Worm (Caenorhabditis elegans) whole organism, midembryonic: ENCODE measurements around the gene bgal-1.

Experiments used
- T22C8.4 ChIP-seq: fragments of 200-800 bp; sonication (Bioruptor generic); IDR thresholded peaks from 2 replicates; pipeline ENCODE4 v1.3.6; 2022; ENCODE audit warnings: missing genetic modification characterization, missing compliant biosample characterization
- cog-1 ChIP-seq: sonication (generic microtip); optimal IDR thresholded peaks from 2 replicates; lab custom pipeline; 2016; ENCODE audit warnings: missing genetic modification characterization, missing compliant biosample characterization
- flt-1 ChIP-seq: fragments of 200-800 bp; sonication (Bioruptor generic); IDR thresholded peaks from 2 replicates; pipeline ENCODE4 v1.3.6; 2022; ENCODE audit warnings: missing genetic modification characterization, missing compliant biosample characterization
- klf-2 ChIP-seq: fragments of 200-800 bp; sonication (Bioruptor generic); conservative IDR thresholded peaks from 2 replicates; pipeline ENCODE4 v1.3.6; 2022; ENCODE audit warnings: missing genetic modification reagents, missing genetic modification characterization, missing compliant biosample characterization
- med-1 ChIP-seq: sonication (generic microtip); optimal IDR thresholded peaks from 2 replicates; lab custom pipeline; 2017; ENCODE audit warnings: missing genetic modification characterization, mild to moderate bottlenecking, missing compliant biosample characterization, antibody characterized with exemption, missing genetic modification reagents; ENCODE audit not compliant: insufficient read depth
- ref-1 ChIP-seq: fragments of 200-800 bp; sonication (Bioruptor generic); conservative IDR thresholded peaks from 2 replicates; pipeline ENCODE4 v1.3.6; 2022; ENCODE audit warnings: missing genetic modification reagents, missing genetic modification characterization, missing compliant biosample characterization
- tab-1 ChIP-seq: fragments of 200-800 bp; sonication (Bioruptor generic); IDR thresholded peaks from 2 replicates; pipeline ENCODE4 v1.3.6; 2022; ENCODE audit warnings: missing genetic modification characterization, missing compliant biosample characterization
- ztf-23 ChIP-seq: fragments of 200-800 bp; sonication (Bioruptor generic); IDR thresholded peaks from 2 replicates; pipeline ENCODE4 v1.3.6; 2022; ENCODE audit warnings: missing genetic modification reagents, missing genetic modification characterization, missing compliant biosample characterization
- ztf-29 ChIP-seq: fragments of 200-800 bp; sonication (Bioruptor generic); IDR thresholded peaks from 2 replicates; pipeline ENCODE4 v1.3.6; 2022; ENCODE audit warnings: missing genetic modification reagents, missing genetic modification characterization, missing compliant biosample characterization

- TF ChIP-seq med-1 (no peak), T22C8.4 (no peak), flt-1 (GFP tag; lab: Robert Waterston, UW) (no peak), klf-2 (GFP tag; lab: Robert Waterston, UW) (no peak), ref-1 (GFP tag; lab: Robert Waterston, UW) (no peak), ztf-23 (no peak), tab-1 (GFP tag; lab: Robert Waterston, UW) (no peak), ztf-29 (GFP tag; lab: Robert Waterston, UW) (no peak), cog-1 (tag; lab: Kevin White, UChicago) (no peak)
Measured at ce11 chrV:11211323-11211722, 14.5 kb downstream of the bgal-1 start.
